Worm (Caenorhabditis elegans) whole organism, mixed stage, embryonic: Measurements from ENCODE around the gene ubc-20.

Experiments used
- M03D4.4 ChIP-seq: sonication (generic microtip); optimal IDR thresholded peaks from 2 replicates; lab custom pipeline; 2017; ENCODE audit warnings: mild to moderate bottlenecking, missing genetic modification characterization, missing compliant biosample characterization
- bed-3 ChIP-seq: fragments of 200-800 bp; sonication (Bioruptor generic); optimal IDR thresholded peaks from 3 replicates; lab custom pipeline; 2018; ENCODE audit warnings: mild to moderate bottlenecking, missing genetic modification characterization, moderate library complexity, missing compliant biosample characterization
- blmp-1 ChIP-seq: fragments of 150-350 bp; optimal IDR thresholded peaks from 2 replicates; lab custom pipeline; 2014; ENCODE audit warnings: missing biosample characterization, missing genetic modification characterization
- ceh-39 ChIP-seq: fragments of 150-350 bp; optimal IDR thresholded peaks from 2 replicates; lab custom pipeline; 2014; ENCODE audit warnings: missing biosample characterization, missing genetic modification characterization
- ceh-43 ChIP-seq: fragments of 200-800 bp; sonication (Bioruptor generic); optimal IDR thresholded peaks from 2 replicates; lab custom pipeline; 2018; ENCODE audit warnings: mild to moderate bottlenecking, missing genetic modification characterization, moderate library complexity, missing compliant biosample characterization
- ceh-83 ChIP-seq: fragments of 200-800 bp; sonication (Bioruptor generic); optimal IDR thresholded peaks from 2 replicates; lab custom pipeline; 2018; ENCODE audit warnings: mild to moderate bottlenecking, missing genetic modification characterization, missing compliant biosample characterization
- cnd-1 ChIP-seq: fragments of 200-800 bp; sonication (Bioruptor generic); optimal IDR thresholded peaks from 2 replicates; lab custom pipeline; 2018; ENCODE audit warnings: mild to moderate bottlenecking, missing genetic modification characterization, missing compliant biosample characterization
- drap-1 ChIP-seq: fragments of 200-800 bp; sonication (Bioruptor generic); optimal IDR thresholded peaks from 3 replicates; lab custom pipeline; 2018; ENCODE audit warnings: mild to moderate bottlenecking, missing genetic modification characterization, missing compliant biosample characterization
- elt-1 ChIP-seq: sonication (generic microtip); optimal IDR thresholded peaks from 2 replicates; lab custom pipeline; 2017; ENCODE audit warnings: missing genetic modification characterization, mild to moderate bottlenecking, missing compliant biosample characterization, antibody characterized with exemption, moderate library complexity, borderline replicate concordance; ENCODE audit not compliant: insufficient read depth
- elt-3 ChIP-seq: fragments of 150-350 bp; optimal IDR thresholded peaks from 2 replicates; lab custom pipeline; 2014; ENCODE audit warnings: missing biosample characterization, missing genetic modification characterization
- flh-1 ChIP-seq: fragments of 200-800 bp; sonication (Bioruptor generic); optimal IDR thresholded peaks from 2 replicates; lab custom pipeline; 2018; ENCODE audit warnings: mild to moderate bottlenecking, missing genetic modification characterization, moderate library complexity, missing compliant biosample characterization
- hlh-1 ChIP-seq: fragments of 150-350 bp; optimal IDR thresholded peaks from 2 replicates; lab custom pipeline; 2014; ENCODE audit warnings: missing biosample characterization, missing genetic modification reagents, missing genetic modification characterization
- lin-13 ChIP-seq: fragments of 150-350 bp; optimal IDR thresholded peaks from 2 replicates; lab custom pipeline; 2014; ENCODE audit warnings: missing biosample characterization, missing genetic modification characterization
- lin-32 ChIP-seq: fragments of 200-800 bp; sonication (Bioruptor generic); optimal IDR thresholded peaks from 2 replicates; lab custom pipeline; 2018; ENCODE audit warnings: mild to moderate bottlenecking, missing genetic modification characterization, missing compliant biosample characterization
- lsy-2 ChIP-seq: fragments of 150-350 bp; optimal IDR thresholded peaks from 2 replicates; lab custom pipeline; 2014; ENCODE audit warnings: missing biosample characterization, missing genetic modification characterization
- mab-5 ChIP-seq: fragments of 150-350 bp; optimal IDR thresholded peaks from 2 replicates; lab custom pipeline; 2014; ENCODE audit warnings: missing biosample characterization, missing genetic modification characterization
- mep-1 ChIP-seq: fragments of 150-350 bp; optimal IDR thresholded peaks from 2 replicates; lab custom pipeline; 2017; ENCODE audit warnings: missing biosample characterization, missing genetic modification reagents, missing genetic modification characterization, inconsistent platforms
- mls-2 ChIP-seq: sonication (generic microtip); optimal IDR thresholded peaks from 2 replicates; lab custom pipeline; 2016; ENCODE audit warnings: mild to moderate bottlenecking, missing genetic modification characterization, moderate library complexity, missing compliant biosample characterization
- nhr-12 ChIP-seq: fragments of 150-350 bp; optimal IDR thresholded peaks from 2 replicates; lab custom pipeline; 2014; ENCODE audit warnings: missing biosample characterization, missing genetic modification characterization
- nhr-2 ChIP-seq: fragments of 150-350 bp; optimal IDR thresholded peaks from 2 replicates; lab custom pipeline; 2014; ENCODE audit warnings: missing biosample characterization, missing genetic modification characterization
- nhr-237 ChIP-seq: fragments of 150-350 bp; optimal IDR thresholded peaks from 2 replicates; lab custom pipeline; 2014; ENCODE audit warnings: missing biosample characterization, missing genetic modification characterization
- nhr-28 ChIP-seq: fragments of 150-350 bp; optimal IDR thresholded peaks from 2 replicates; lab custom pipeline; 2014; ENCODE audit warnings: missing biosample characterization, missing genetic modification characterization
- pha-4 ChIP-seq: fragments of 150-350 bp; optimal IDR thresholded peaks from 2 replicates; lab custom pipeline; 2018; ENCODE audit warnings: missing biosample characterization, missing genetic modification reagents, missing genetic modification characterization
- sem-2 ChIP-seq: fragments of 200-800 bp; sonication (Bioruptor generic); optimal IDR thresholded peaks from 2 replicates; lab custom pipeline; 2018; ENCODE audit warnings: mild to moderate bottlenecking, missing genetic modification characterization, missing compliant biosample characterization
- sptf-1 ChIP-seq: sonication (generic microtip); optimal IDR thresholded peaks from 2 replicates; lab custom pipeline; 2017; ENCODE audit warnings: mild to moderate bottlenecking, missing genetic modification characterization, moderate library complexity, missing compliant biosample characterization
- tbx-8 ChIP-seq: fragments of 200-800 bp; sonication (Bioruptor generic); optimal IDR thresholded peaks from 2 replicates; lab custom pipeline; 2018; ENCODE audit warnings: mild to moderate bottlenecking, missing genetic modification characterization, moderate library complexity, missing compliant biosample characterization
- unc-120 ChIP-seq: sonication (generic microtip); optimal IDR thresholded peaks from 2 replicates; lab custom pipeline; 2017; ENCODE audit warnings: missing genetic modification characterization, missing compliant biosample characterization; ENCODE audit not compliant: poor library complexity, severe bottlenecking
- unc-39 ChIP-seq: fragments of 150-350 bp; optimal IDR thresholded peaks from 2 replicates; lab custom pipeline; 2014; ENCODE audit warnings: missing biosample characterization, missing genetic modification characterization
- unc-62 ChIP-seq: fragments of 150-350 bp; optimal IDR thresholded peaks from 2 replicates; lab custom pipeline; 2014; ENCODE audit warnings: missing biosample characterization, missing genetic modification reagents, missing genetic modification characterization
- zip-8 ChIP-seq: fragments of 150-350 bp; optimal IDR thresholded peaks from 2 replicates; lab custom pipeline; 2014; ENCODE audit warnings: missing biosample characterization, missing genetic modification characterization
- ztf-11 ChIP-seq: fragments of 150-350 bp; optimal IDR thresholded peaks from 2 replicates; lab custom pipeline; 2014; ENCODE audit warnings: missing biosample characterization, missing genetic modification characterization

ubc-20 gene

ce11 chrIII:175733-176132 is 12.9 kb upstream of the ubc-20 start, which contains the start of gene clec-148:
clec-148 (minus strand) TSS chrIII:175833.
- TF ChIP-seq hlh-1 (tag; lab: Kevin White, UChicago) (no peak), unc-39 (no peak), cnd-1 (tag; lab: Kevin White, UChicago) (no peak), flh-1 (GFP tag; lab: Kevin White, UChicago) (no peak), elt-1 (tag; lab: Kevin White, UChicago) (no peak), sptf-1 (no peak), tbx-8 (no peak), mep-1 (tag; lab: Kevin White, UChicago) (no peak), nhr-237 (tag; lab: Kevin White, UChicago) (no peak), nhr-28 (no peak), lsy-2 (no peak), unc-120 (no peak), zip-8 (no peak), elt-3 (tag; lab: Kevin White, UChicago) (no peak), blmp-1 (tag; lab: Kevin White, UChicago) (no peak)

- TF ChIP-seq sem-2 (GFP tag; lab: Kevin White, UChicago) = no peak
- TF ChIP-seq blmp-1 (tag; lab: Kevin White, UChicago) = no peak
- TF ChIP-seq mls-2 = no peak
- no peak for TF ChIP-seq ceh-83
- TF ChIP-seq M03D4.4 (tag; lab: Kevin White, UChicago) = no peak
- no peak for TF ChIP-seq cnd-1 (tag; lab: Kevin White, UChicago)
- TF ChIP-seq tbx-8 = no peak
- TF ChIP-seq flh-1 (GFP tag; lab: Kevin White, UChicago) = no peak
- TF ChIP-seq unc-39 = no peak
- TF ChIP-seq lin-32 = no peak
- no peak for TF ChIP-seq nhr-237 (tag; lab: Kevin White, UChicago)
- no peak for TF ChIP-seq lin-13 (tag; lab: Kevin White, UChicago)
- TF ChIP-seq nhr-12 = no peak
- no peak for TF ChIP-seq bed-3 (GFP tag; lab: Kevin White, UChicago)
- no peak for TF ChIP-seq zip-8
- no peak for TF ChIP-seq ceh-39 (tag; lab: Kevin White, UChicago)
- no peak for TF ChIP-seq elt-3 (tag; lab: Kevin White, UChicago)
Measured at ce11 chrIII:177715-178114, 10.9 kb upstream of the ubc-20 start, which contains the start of gene F40G9.14. F40G9.14 (minus strand) TSS chrIII:177815.

- TF ChIP-seq nhr-2 (tag; lab: Kevin White, UChicago) = no peak
- peak; percentile 23 for TF ChIP-seq tbx-8
Measured at ce11 chrIII:178126-178525, 10.5 kb upstream of the ubc-20 start.

- TF ChIP-seq zip-8 = peak; percentile 67
- TF ChIP-seq nhr-2 (tag; lab: Kevin White, UChicago) = peak; percentile 32
- no peak for TF ChIP-seq M03D4.4 (tag; lab: Kevin White, UChicago)
- no peak for TF ChIP-seq elt-3 (tag; lab: Kevin White, UChicago)
- TF ChIP-seq cnd-1 (tag; lab: Kevin White, UChicago) = peak; percentile 60
- TF ChIP-seq flh-1 (GFP tag; lab: Kevin White, UChicago) = no peak
- peak; percentile 38 for TF ChIP-seq mls-2
- no peak for TF ChIP-seq lin-13 (tag; lab: Kevin White, UChicago)
Measured at ce11 chrIII:179123-179592, 9.5 kb upstream of the ubc-20 start, which contains the start of gene F40G9.6. F40G9.6 (plus strand) TSS chrIII:179542.

- no peak for TF ChIP-seq lsy-2
- no peak for TF ChIP-seq nhr-12
- TF ChIP-seq pha-4 (tag; lab: Kevin White, UChicago) = no peak
- TF ChIP-seq bed-3 (GFP tag; lab: Kevin White, UChicago) = no peak
- no peak for TF ChIP-seq lin-13 (tag; lab: Kevin White, UChicago)
- TF ChIP-seq zip-8 = no peak
- no peak for TF ChIP-seq ceh-39 (tag; lab: Kevin White, UChicago)
- TF ChIP-seq ceh-83 = no peak
- TF ChIP-seq nhr-237 (tag; lab: Kevin White, UChicago) = no peak
- TF ChIP-seq, all 35 proteins: peak for 0
Measured at ce11 chrIII:180963-181362, 7.7 kb upstream of the ubc-20 start, which contains the start of gene F40G9.5. F40G9.5 (plus strand) TSS chrIII:181263.

ce11 chrIII:182080-182479 is 6.6 kb upstream of the ubc-20 start, which contains the start of gene F40G9.15:
F40G9.15 (plus strand) TSS chrIII:182380.
- TF ChIP-seq unc-62 (GFP tag; lab: Kevin White, UChicago) (no peak), elt-1 (tag; lab: Kevin White, UChicago) (no peak), sptf-1 (no peak), ztf-11 (tag; lab: Kevin White, UChicago) (no peak), drap-1 (GFP tag; lab: Kevin White, UChicago) (no peak), lsy-2 (no peak), ceh-43 (GFP tag; lab: Kevin White, UChicago) (no peak), nhr-12 (no peak), mab-5 (tag; lab: Kevin White, UChicago) (no peak)
- TF ChIP-seq, all 35 proteins: peak for 0
